Worm (Caenorhabditis elegans): ENCODE data around the gene fahd-1.

DNA sequence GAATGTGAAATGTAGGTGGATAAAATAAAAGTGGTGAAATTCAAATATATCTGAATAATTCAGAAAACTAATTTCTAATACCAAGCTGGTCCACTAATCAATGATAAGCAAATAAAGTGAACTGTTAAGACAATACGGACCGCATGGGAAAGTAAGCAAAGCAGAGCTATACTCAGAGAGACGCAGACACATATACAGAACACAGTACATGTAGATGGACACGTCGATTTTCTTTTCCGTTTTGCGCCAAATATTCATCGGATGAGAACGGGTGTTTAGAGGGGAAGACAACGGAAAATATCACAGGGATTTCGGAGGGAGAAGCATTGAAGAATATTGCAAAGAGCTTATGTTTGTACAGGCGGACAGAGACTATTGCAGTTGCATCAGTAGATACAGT is 33.9 kb downstream of the fahd-1 start:
- TF ChIP-seq lsy-2 (tag; optimal IDR thresholded peaks at IDR 0.05) = peak; percentile 2
- no peak for TF ChIP-seq ztf-11 (tag; optimal IDR thresholded peaks at IDR 0.05)
- no peak for TF ChIP-seq mab-5 (tag; optimal IDR thresholded peaks at IDR 0.05)
